Fruit fly (Drosophila melanogaster): ENCODE measurements around the gene CG7600.

CG7600 gene

DNA sequence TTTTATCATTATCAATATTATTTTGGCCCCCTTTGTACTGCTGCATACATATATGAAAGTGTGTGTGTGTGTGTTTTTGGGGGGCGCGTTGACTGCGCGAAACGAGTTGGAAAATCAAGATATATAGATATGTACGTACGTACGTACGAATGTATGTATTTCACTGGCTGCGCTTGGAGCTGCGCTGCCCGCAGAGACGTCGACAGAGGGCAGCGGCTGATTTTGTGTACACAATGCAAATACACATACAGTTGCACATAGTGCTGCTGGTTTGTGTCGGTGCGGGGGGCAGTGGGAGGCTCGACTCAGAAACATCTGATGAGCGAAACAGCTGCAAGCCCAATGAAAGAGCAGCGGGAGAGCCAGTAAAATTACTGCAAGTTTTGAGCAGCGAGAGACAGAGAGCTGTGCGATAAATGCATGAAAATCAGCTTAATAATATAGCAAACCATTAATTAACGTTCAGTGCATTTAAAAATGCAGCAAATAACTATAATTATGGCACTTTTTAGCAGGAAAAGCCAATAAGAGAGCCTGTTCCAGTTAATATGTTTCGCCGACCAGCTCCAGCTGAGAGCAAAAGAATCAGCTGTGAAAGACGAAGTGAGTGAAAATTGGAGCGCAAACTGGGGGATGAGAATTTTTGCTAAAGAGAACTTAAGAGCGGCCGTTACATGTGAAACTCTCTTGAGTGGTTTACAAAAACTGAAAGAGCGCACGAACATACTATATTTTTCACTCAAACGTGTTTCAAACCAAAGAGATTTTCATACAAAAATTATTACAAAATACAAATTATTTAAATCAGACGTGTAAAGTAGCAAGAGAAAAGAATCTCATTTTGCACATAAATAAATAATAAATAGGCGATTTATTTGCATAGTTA, 37.0 kb downstream of the CG7600 start (continued):
- TF ChIP-seq CG13775 (GFP tag; optimal IDR thresholded peaks at IDR 0.05), result no peak
- TF ChIP-seq CG17361 (GFP tag; IDR thresholded peaks at IDR 0.05), result no peak
- no peak for TF ChIP-seq CrebB (tag; optimal IDR thresholded peaks at IDR 0.05)
- no peak for TF ChIP-seq CG16815 (GFP tag; optimal IDR thresholded peaks at IDR 0.05)
- no peak for TF ChIP-seq ase (GFP tag; IDR thresholded peaks at IDR 0.05)
- TF ChIP-seq CG1233 (GFP tag; optimal IDR thresholded peaks at IDR 0.05), result no peak
- peak; percentile 36 for TF ChIP-seq MTF-1 (GFP tag; optimal IDR thresholded peaks at IDR 0.05; ENCODE audit: borderline replicate concordance)
- TF ChIP-seq da (GFP tag; optimal IDR thresholded peaks at IDR 0.05), result no peak
- no peak for TF ChIP-seq hkb (optimal IDR thresholded peaks at IDR 0.05)
- TF ChIP-seq hkb (GFP tag; IDR thresholded peaks at IDR 0.05), result 0 out of 2 replicates have a peak, but pooled peaks have one; percentile 54
- TF ChIP-seq sqz (GFP tag; optimal IDR thresholded peaks at IDR 0.05), result no peak
- peak; percentile 28 for TF ChIP-seq gcm (GFP tag; optimal IDR thresholded peaks at IDR 0.05)
- peak; percentile 60; the same call in 1 of the 2 replicates for TF ChIP-seq rib (GFP tag; IDR thresholded peaks at IDR 0.05)
- TF ChIP-seq dysf (GFP tag; IDR thresholded peaks at IDR 0.05), result no peak
- no peak for TF ChIP-seq bcd (GFP tag; optimal IDR thresholded peaks at IDR 0.05)
- no peak for TF ChIP-seq kay (GFP tag; optimal IDR thresholded peaks at IDR 0.05)
- no peak for TF ChIP-seq CG10366 (GFP tag; IDR thresholded peaks at IDR 0.05)
- no peak for TF ChIP-seq CG5180 (GFP tag; optimal IDR thresholded peaks at IDR 0.05)
- TF ChIP-seq CG2116 (GFP tag; optimal IDR thresholded peaks at IDR 0.05), result no peak
- TF ChIP-seq hth (optimal IDR thresholded peaks at IDR 0.05), result no peak
- no peak for TF ChIP-seq CG18619 (GFP tag; optimal IDR thresholded peaks at IDR 0.05)
- TF ChIP-seq tgo (GFP tag; IDR thresholded peaks at IDR 0.05), result no peak
- TF ChIP-seq CG9932 (GFP tag; IDR thresholded peaks at IDR 0.05), result no peak
- no peak for TF ChIP-seq CG12659 (GFP tag; optimal IDR thresholded peaks at IDR 0.05)
- no peak for TF ChIP-seq zfh2 (GFP tag; optimal IDR thresholded peaks at IDR 0.05)
- TF ChIP-seq wor (GFP tag; IDR thresholded peaks at IDR 0.05), result no peak
- TF ChIP-seq sna (GFP tag; IDR thresholded peaks at IDR 0.05; ENCODE audit: partially characterized antibody), result peak; percentile 70
- peak in 1 of 2 experiments; percentile 74 for TF ChIP-seq eve (GFP tag; optimal IDR thresholded peaks at IDR 0.05)
- TF ChIP-seq klu (GFP tag; IDR thresholded peaks at IDR 0.05), result no peak
- TF ChIP-seq fd102C (GFP tag; optimal IDR thresholded peaks at IDR 0.05), result peak; percentile 37
- no peak for TF ChIP-seq dimm (GFP tag; IDR thresholded peaks at IDR 0.05)
- no peak for TF ChIP-seq esg (GFP tag; conservative IDR thresholded peaks at IDR 0.05)
- TF ChIP-seq CG34376 (GFP tag; optimal IDR thresholded peaks at IDR 0.05), result no peak
- no peak for TF ChIP-seq NC2α (GFP tag; optimal IDR thresholded peaks at IDR 0.05)
- TF ChIP-seq D19A (tag; optimal IDR thresholded peaks at IDR 0.05), result no peak
- no peak for TF ChIP-seq gro (GFP tag; optimal IDR thresholded peaks at IDR 0.05)
- TF ChIP-seq Hmx (GFP tag; optimal IDR thresholded peaks at IDR 0.05), result no peak
- peak; percentile 4 for TF ChIP-seq her (GFP tag; optimal IDR thresholded peaks at IDR 0.05)
- no peak for TF ChIP-seq CG6654 (GFP tag; optimal IDR thresholded peaks at IDR 0.05)
- TF ChIP-seq CG1529 (GFP tag; optimal IDR thresholded peaks at IDR 0.05), result peak; percentile 13
- no peak for TF ChIP-seq sd (tag; optimal IDR thresholded peaks at IDR 0.05)
- TF ChIP-seq Ravus (GFP tag; IDR thresholded peaks at IDR 0.05), result no peak
- TF ChIP-seq zf30C (GFP tag; optimal IDR thresholded peaks at IDR 0.05), result peak; percentile 15
- no peak for TF ChIP-seq ftz-f1 (GFP tag; optimal IDR thresholded peaks at IDR 0.05)
- no peak for TF ChIP-seq Dek (tag; optimal IDR thresholded peaks at IDR 0.05)
- no peak for TF ChIP-seq Bdp1 (GFP tag; optimal IDR thresholded peaks at IDR 0.05)
- TF ChIP-seq CG13287 (GFP tag; IDR thresholded peaks at IDR 0.05; ENCODE audit: partially characterized antibody), result peak; percentile 48
- peak; percentile 97 for TF ChIP-seq crol (GFP tag; IDR thresholded peaks at IDR 0.05)
- TF ChIP-seq CG9817 (tag; optimal IDR thresholded peaks at IDR 0.05), result no peak
- TF ChIP-seq CG42726 (GFP tag; IDR thresholded peaks at IDR 0.05; ENCODE audit: partially characterized antibody), result no peak
